Worm (Caenorhabditis elegans) whole organism, L4 larva: Measurements from ENCODE around the gene M03E7.1.

Experiments
- aha-1 ChIP-seq: fragments of 150-350 bp; peaks from one replicate; lab custom pipeline; 2014; ENCODE audit warnings: missing biosample characterization, missing genetic modification characterization
- daf-8 ChIP-seq: fragments of 200-800 bp; sonication (Bioruptor generic); IDR thresholded peaks from 2 replicates; pipeline ENCODE4 v1.3.6; 2022; ENCODE audit warnings: missing genetic modification characterization, missing compliant biosample characterization
- hmg-1.1 ChIP-seq: fragments of 200-800 bp; sonication (Bioruptor generic); IDR thresholded peaks from 2 replicates; pipeline ENCODE4 v1.3.6; 2022; ENCODE audit warnings: missing genetic modification reagents, missing genetic modification characterization, missing compliant biosample characterization
- snpc-4 ChIP-seq: fragments of 150-350 bp; optimal IDR thresholded peaks from 2 replicates; lab custom pipeline; 2014; ENCODE audit warnings: missing biosample characterization, missing genetic modification characterization
- unc-62 ChIP-seq, 3 experiments: fragments of 150-350 bp in 1 of 3; sonication (generic microtip); optimal IDR thresholded peaks in 2 of 3; peaks in 1 of 3; 1 replicate in 1 of 3; 2 replicates in 2 of 3; lab custom pipeline; 2014 to 2017; ENCODE audit warnings: missing biosample characterization in 3 of 3, missing genetic modification characterization in 3 of 3, missing genetic modification reagents in 3 of 3, missing genotype in 1 of 3

DNA sequence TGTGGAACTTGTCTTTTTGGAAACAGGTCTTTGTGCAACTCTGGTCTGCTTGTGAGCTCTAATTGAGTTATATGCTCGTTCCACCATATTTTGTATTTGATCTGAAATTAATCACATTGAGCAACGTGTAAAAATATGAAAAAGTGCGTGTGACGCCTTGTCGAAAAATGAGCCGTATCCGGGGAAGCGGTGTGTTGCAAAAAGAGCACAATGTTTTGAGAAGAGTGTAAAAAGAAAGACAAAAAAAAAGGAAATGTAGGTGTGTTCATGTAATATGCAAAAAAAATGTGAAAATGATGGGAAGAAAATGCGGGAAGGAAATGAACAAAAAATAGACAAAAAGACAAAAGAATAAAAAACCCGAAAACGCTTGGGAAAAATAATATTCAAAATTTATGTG lies 9.3 kb downstream of the M03E7.1 start, which contains the start of gene acy-4:
- TF ChIP-seq unc-62 (GFP tag; optimal IDR thresholded peaks at IDR 0.05 in 1 of 2; lab: Kevin White, UChicago) (no peak), unc-62 (tag; optimal IDR thresholded peaks at IDR 0.05; lab: Kevin White, UChicago) (no peak), aha-1 (tag; lab: Kevin White, UChicago) (no peak), hmg-1.1 (no peak), daf-8 (GFP tag; lab: Robert Waterston, UW) (no peak), snpc-4 (tag; lab: Kevin White, UChicago) (no peak)
